Fruit fly (Drosophila melanogaster) whole organism: Measurements from ENCODE around the gene Ufl1.
A peak's percentile ranks its signal among the peaks of the same experiment; 100 is the strongest.

Source experiments
- CG8478 ChIP-seq: fragments of >200 bp; optimal IDR thresholded peaks from 2 replicates; lab custom pipeline; 2018; ENCODE audit warnings: inconsistent platforms
- pan ChIP-seq: fragments of >200 bp; optimal IDR thresholded peaks from 2 replicates; lab custom pipeline; 2017

- no peak for TF ChIP-seq pan (lab: Kevin White, UChicago)
- peak; percentile 85 for TF ChIP-seq CG8478
Measured at dm6 chr3R:7123699-7124098, 49.4 kb upstream of the Ufl1 start.
